Worm (Caenorhabditis elegans): ENCODE measurements around the gene hbl-1.

- no peak for TF ChIP-seq ztf-11 (tag; optimal IDR thresholded peaks at IDR 0.05)
- no peak for TF ChIP-seq nhr-129 (tag; optimal IDR thresholded peaks at IDR 0.05)
Observed at ce11 chrX:5875567-5875966, 53.6 kb downstream of the hbl-1 start, which contains the start of gene F49E10.4.
